Worm (Caenorhabditis elegans) whole organism, young adult: Measurements from ENCODE around the gene C56C10.4.

Experiments
- C17E4.6 ChIP-seq: fragments of 200-800 bp; sonication (Bioruptor generic); IDR thresholded peaks from 2 replicates; pipeline ENCODE4 v1.3.6; 2022; ENCODE audit warnings: missing genetic modification reagents, missing genetic modification characterization, missing compliant biosample characterization
- F10E7.11 ChIP-seq: sonication (generic microtip); optimal IDR thresholded peaks from 2 replicates; lab custom pipeline; 2017; ENCODE audit warnings: mild to moderate bottlenecking, missing genetic modification characterization, moderate library complexity, missing compliant biosample characterization
- F22D6.2 ChIP-seq: sonication (generic microtip); optimal IDR thresholded peaks from 2 replicates; lab custom pipeline; 2016; ENCODE audit warnings: mild to moderate bottlenecking, missing genetic modification characterization, missing compliant biosample characterization
- F33H1.4 ChIP-seq: fragments of 200-800 bp; sonication (Bioruptor generic); IDR thresholded peaks from 2 replicates; pipeline ENCODE4 v1.3.6; 2022; ENCODE audit warnings: missing genetic modification reagents, missing genetic modification characterization, missing compliant biosample characterization
- F39B2.1 ChIP-seq: fragments of 200-800 bp; sonication (Bioruptor generic); IDR thresholded peaks from 2 replicates; pipeline ENCODE4 v1.3.6; 2022; ENCODE audit warnings: missing genetic modification reagents, missing genetic modification characterization, missing compliant biosample characterization
- F49E8.2 ChIP-seq: sonication (generic microtip); optimal IDR thresholded peaks from 3 replicates; lab custom pipeline; 2017; ENCODE audit warnings: missing genetic modification characterization, mild to moderate bottlenecking, missing compliant biosample characterization, antibody characterized with exemption, moderate library complexity; ENCODE audit not compliant: insufficient read depth
- F55B11.4 ChIP-seq: sonication (generic microtip); optimal IDR thresholded peaks from 2 replicates; lab custom pipeline; 2016; ENCODE audit warnings: missing compliant biosample characterization, missing genetic modification characterization, borderline replicate concordance; ENCODE audit not compliant: insufficient read depth
- T07F8.4 ChIP-seq: sonication (generic microtip); optimal IDR thresholded peaks from 2 replicates; lab custom pipeline; 2016; ENCODE audit warnings: mild to moderate bottlenecking, missing genetic modification characterization, moderate library complexity, missing compliant biosample characterization
- Y53F4B.3 ChIP-seq: fragments of 200-800 bp; sonication (Bioruptor generic); IDR thresholded peaks from 2 replicates; pipeline ENCODE4 v1.3.6; 2022; ENCODE audit warnings: missing genetic modification reagents, missing genetic modification characterization, missing compliant biosample characterization
- Y56A3A.18 ChIP-seq: fragments of 200-800 bp; sonication (Bioruptor generic); IDR thresholded peaks from 2 replicates; pipeline ENCODE4 v1.3.6; 2022; ENCODE audit warnings: missing genetic modification reagents, missing genetic modification characterization, missing compliant biosample characterization
- Y67H2A.10 ChIP-seq: fragments of 200-800 bp; sonication (Bioruptor generic); conservative IDR thresholded peaks from 2 replicates; pipeline ENCODE4 v1.3.6; 2022; ENCODE audit warnings: missing genetic modification reagents, missing genetic modification characterization, missing compliant biosample characterization
- Y79H2A.3 ChIP-seq: fragments of 200-800 bp; sonication (Bioruptor generic); conservative IDR thresholded peaks from 2 replicates; pipeline ENCODE4 v1.3.6; 2022; ENCODE audit warnings: missing genetic modification reagents, missing genetic modification characterization, missing compliant biosample characterization
- Y95B8A.8 ChIP-seq: fragments of 200-800 bp; sonication (Bioruptor generic); IDR thresholded peaks from 2 replicates; pipeline ENCODE4 v1.3.6; 2022; ENCODE audit warnings: missing genetic modification reagents, missing genetic modification characterization, missing compliant biosample characterization
- ceh-100 ChIP-seq: fragments of 200-800 bp; sonication (Bioruptor generic); IDR thresholded peaks from 2 replicates; pipeline ENCODE4 v1.3.6; 2022; ENCODE audit warnings: missing genetic modification reagents, missing genetic modification characterization, missing compliant biosample characterization
- ceh-58 ChIP-seq: fragments of 200-800 bp; sonication (Bioruptor generic); IDR thresholded peaks from 2 replicates; pipeline ENCODE4 v1.3.6; 2022; ENCODE audit warnings: missing genetic modification characterization, missing compliant biosample characterization
- ceh-79 ChIP-seq: sonication (generic microtip); optimal IDR thresholded peaks from 2 replicates; lab custom pipeline; 2017; ENCODE audit warnings: mild to moderate bottlenecking, missing genetic modification characterization, missing compliant biosample characterization
- die-1 ChIP-seq: sonication (generic microtip); optimal IDR thresholded peaks from 2 replicates; lab custom pipeline; 2016; ENCODE audit warnings: missing genotype, mild to moderate bottlenecking, missing genetic modification characterization, missing compliant biosample characterization
- dpl-1 ChIP-seq: fragments of 150-350 bp; optimal IDR thresholded peaks from 2 replicates; lab custom pipeline; 2014; ENCODE audit warnings: missing biosample characterization, missing genetic modification reagents, missing genetic modification characterization
- egl-44 ChIP-seq: fragments of 200-800 bp; sonication (Bioruptor generic); IDR thresholded peaks from 2 replicates; pipeline ENCODE4 v1.3.6; 2022; ENCODE audit warnings: missing genetic modification reagents, missing genetic modification characterization, missing compliant biosample characterization
- ekl-4 ChIP-seq: fragments of 200-800 bp; sonication (Bioruptor generic); IDR thresholded peaks from 2 replicates; pipeline ENCODE4 v1.3.6; 2022; ENCODE audit warnings: missing genetic modification reagents, missing genetic modification characterization, missing compliant biosample characterization
- hlh-12 ChIP-seq: sonication (generic microtip); optimal IDR thresholded peaks from 2 replicates; lab custom pipeline; 2016; ENCODE audit warnings: missing genetic modification characterization, missing compliant biosample characterization
- hmg-1.2 ChIP-seq: fragments of 200-800 bp; sonication (Bioruptor generic); IDR thresholded peaks from 2 replicates; pipeline ENCODE4 v1.3.6; 2022; ENCODE audit warnings: missing genetic modification reagents, missing genetic modification characterization, missing compliant biosample characterization
- lag-1 ChIP-seq: fragments of 200-800 bp; sonication (Bioruptor generic); IDR thresholded peaks from 2 replicates; pipeline ENCODE4 v1.3.6; 2022; ENCODE audit warnings: missing genetic modification reagents, missing genetic modification characterization, missing compliant biosample characterization
- lir-1 ChIP-seq: fragments of 200-800 bp; sonication (Bioruptor generic); conservative IDR thresholded peaks from 2 replicates; pipeline ENCODE4 v1.3.6; 2022; ENCODE audit warnings: missing genetic modification reagents, missing genetic modification characterization, missing compliant biosample characterization
- madf-3 ChIP-seq: fragments of 200-800 bp; sonication (Bioruptor generic); IDR thresholded peaks from 2 replicates; pipeline ENCODE4 v1.3.6; 2022; ENCODE audit warnings: missing genetic modification reagents, missing genetic modification characterization, missing compliant biosample characterization
- madf-6 ChIP-seq: fragments of 200-800 bp; sonication (Bioruptor generic); IDR thresholded peaks from 2 replicates; pipeline ENCODE4 v1.3.6; 2022; ENCODE audit warnings: missing genetic modification reagents, missing genetic modification characterization, missing compliant biosample characterization
- mcd-1 ChIP-seq: fragments of 200-800 bp; sonication (Bioruptor generic); IDR thresholded peaks from 2 replicates; pipeline ENCODE4 v1.3.6; 2022; ENCODE audit warnings: missing genetic modification reagents, missing genetic modification characterization, missing compliant biosample characterization
- nfya-2 ChIP-seq: fragments of 200-800 bp; sonication (Bioruptor generic); IDR thresholded peaks from 2 replicates; pipeline ENCODE4 v1.3.6; 2022; ENCODE audit warnings: missing genetic modification reagents, missing genetic modification characterization, missing compliant biosample characterization
- repo-1 ChIP-seq: sonication (generic microtip); optimal IDR thresholded peaks from 2 replicates; lab custom pipeline; 2017; ENCODE audit warnings: mild to moderate bottlenecking, missing genetic modification characterization, missing compliant biosample characterization
- rpc-1 ChIP-seq, 2 experiments: fragments of 150-350 bp in 1 of 2; sonication (generic microtip) in 1 of 2; optimal IDR thresholded peaks; 2 replicates each; lab custom pipeline; 2014 to 2018; ENCODE audit warnings: missing biosample characterization in 1 of 2, missing genetic modification characterization in 1 of 2, missing genetic modification reagents in 1 of 2, missing genotype in 1 of 2
- sdz-38 ChIP-seq: sonication (generic microtip); optimal IDR thresholded peaks from 2 replicates; lab custom pipeline; 2016; ENCODE audit warnings: missing genotype, missing genetic modification characterization, missing compliant biosample characterization
- unc-62 ChIP-seq: fragments of 150-350 bp; optimal IDR thresholded peaks from 2 replicates; lab custom pipeline; 2014; ENCODE audit warnings: missing biosample characterization, missing genetic modification reagents, missing genetic modification characterization
- zfh-2 ChIP-seq: fragments of 200-800 bp; sonication (Bioruptor generic); conservative IDR thresholded peaks from 2 replicates; pipeline ENCODE4 v1.3.6; 2022; ENCODE audit warnings: missing genetic modification reagents, missing genetic modification characterization, missing compliant biosample characterization
- ztf-28 ChIP-seq: fragments of 200-800 bp; sonication (Bioruptor generic); IDR thresholded peaks from 2 replicates; pipeline ENCODE4 v1.3.6; 2022; ENCODE audit warnings: missing genetic modification reagents, missing genetic modification characterization, missing compliant biosample characterization
- ztf-3 ChIP-seq: fragments of 200-800 bp; sonication (Bioruptor generic); optimal IDR thresholded peaks from 2 replicates; lab custom pipeline; 2018; ENCODE audit warnings: mild to moderate bottlenecking, missing genetic modification characterization, missing compliant biosample characterization
- ztf-6 ChIP-seq: fragments of 200-800 bp; sonication (Bioruptor generic); IDR thresholded peaks from 2 replicates; pipeline ENCODE4 v1.3.6; 2022; ENCODE audit warnings: missing genetic modification reagents, missing genetic modification characterization, missing compliant biosample characterization

C56C10.4 gene

ce11 chrII:6568707-6569106 lies 14.2 kb upstream of the C56C10.4 start, which contains the start of gene sra-27:
TSS of gene sra-27 (plus strand) at chrII:6569007.
- TF ChIP-seq ekl-4 (GFP tag; lab: Robert Waterston, UW) (no peak), lir-1 (no peak), madf-3 (GFP tag; lab: Robert Waterston, UW) (no peak), ceh-100 (GFP tag; lab: Robert Waterston, UW) (no peak), Y56A3A.18 (GFP tag; lab: Robert Waterston, UW) (no peak), ceh-58 (GFP tag; lab: Robert Waterston, UW) (no peak), hlh-12 (no peak), Y95B8A.8 (no peak), madf-6 (GFP tag; lab: Robert Waterston, UW) (no peak), Y53F4B.3 (GFP tag; lab: Robert Waterston, UW) (no peak), dpl-1 (no peak), F22D6.2 (no peak), F39B2.1 (GFP tag; lab: Robert Waterston, UW) (no peak), ztf-28 (no peak), sdz-38 (tag; lab: Kevin White, UChicago) (no peak), ceh-79 (no peak)
- TF ChIP-seq, all 124 proteins: peak for 0

- no peak for TF ChIP-seq unc-62 (GFP tag; lab: Kevin White, UChicago)
- no peak for TF ChIP-seq C17E4.6 (GFP tag; lab: Robert Waterston, UW)
- no peak for TF ChIP-seq die-1
- TF ChIP-seq T07F8.4 = no peak
- no peak for TF ChIP-seq ztf-3 (GFP tag; lab: Kevin White, UChicago)
- no peak for TF ChIP-seq Y79H2A.3 (GFP tag; lab: Robert Waterston, UW)
- no peak for TF ChIP-seq Y67H2A.10 (GFP tag; lab: Robert Waterston, UW)
- TF ChIP-seq egl-44 (GFP tag; lab: Robert Waterston, UW) = no peak
- TF ChIP-seq ztf-28 = no peak
- TF ChIP-seq F10E7.11 (tag; lab: Kevin White, UChicago) = no peak
- TF ChIP-seq madf-6 (GFP tag; lab: Robert Waterston, UW) = no peak
- TF ChIP-seq rpc-1 (optimal IDR thresholded peaks at IDR 0.05; lab: Kevin White, UChicago) = no peak
- TF ChIP-seq rpc-1 (tag; optimal IDR thresholded peaks at IDR 0.05; lab: Kevin White, UChicago) = no peak
- TF ChIP-seq lag-1 (GFP tag; lab: Robert Waterston, UW) = no peak
- no peak for TF ChIP-seq mcd-1 (GFP tag; lab: Robert Waterston, UW)
- no peak for TF ChIP-seq nfya-2 (GFP tag; lab: Robert Waterston, UW)
- TF ChIP-seq madf-3 (GFP tag; lab: Robert Waterston, UW) = no peak
- TF ChIP-seq zfh-2 (GFP tag; lab: Robert Waterston, UW) = no peak
- no peak for TF ChIP-seq hmg-1.2 (GFP tag; lab: Robert Waterston, UW)
- no peak for TF ChIP-seq ceh-79
These were observed 9.2 kb upstream of the C56C10.4 start, which contains the start of gene sra-28 for ce11 chrII:6573677-6574076. TSS of gene sra-28 (minus strand) at chrII:6573777.

- TF ChIP-seq ztf-6 (GFP tag; lab: Robert Waterston, UW) = no peak
- no peak for TF ChIP-seq Y95B8A.8
- TF ChIP-seq F55B11.4 (tag; lab: Kevin White, UChicago) = no peak
- no peak for TF ChIP-seq F33H1.4 (GFP tag; lab: Robert Waterston, UW)
- no peak for TF ChIP-seq repo-1 (tag; lab: Kevin White, UChicago)
- TF ChIP-seq F49E8.2 (tag; lab: Kevin White, UChicago) = no peak
These were observed 7.2 kb upstream of the C56C10.4 start, which contains the start of gene sra-29 for ce11 chrII:6575647-6576046. TSS of gene sra-29 (minus strand) at chrII:6575747.
